Fruit fly (Drosophila melanogaster) whole organism, embryonic: ENCODE results near the gene CG11379.

Experiments used
- CG1529 ChIP-seq: fragments of 200-800 bp; sonication (Bioruptor generic); optimal IDR thresholded peaks from 3 replicates; lab custom pipeline; 2018; ENCODE audit warnings: missing biosample characterization, missing genetic modification characterization
- CG3065 ChIP-seq: fragments of 200-800 bp; sonication (Bioruptor generic); optimal IDR thresholded peaks from 2 replicates; lab custom pipeline; 2016; ENCODE audit warnings: missing biosample characterization, missing genetic modification characterization
- CG6791 ChIP-seq: fragments of 200-800 bp; sonication (Bioruptor generic); IDR thresholded peaks from 3 replicates; pipeline ENCODE4 v1.3.6; 2022; ENCODE audit warnings: missing biosample characterization, missing genetic modification characterization; ENCODE audit not compliant: partially characterized antibody
- CG7372 ChIP-seq: fragments of 200-800 bp; sonication (Bioruptor generic); IDR thresholded peaks from 2 replicates; pipeline ENCODE4 v1.3.6; 2022; ENCODE audit warnings: missing biosample characterization, missing genetic modification characterization
- CG8359 ChIP-seq: fragments of 200-800 bp; sonication (Bioruptor generic); optimal IDR thresholded peaks from 2 replicates; lab custom pipeline; 2017; ENCODE audit warnings: missing biosample characterization, mild to moderate bottlenecking, missing genetic modification characterization, borderline replicate concordance
- cad ChIP-seq: fragments of >200 bp; optimal IDR thresholded peaks from 2 replicates; lab custom pipeline; 2017; ENCODE audit warnings: missing biosample characterization, missing genetic modification characterization
- dimm ChIP-seq: fragments of 200-800 bp; sonication (Bioruptor generic); IDR thresholded peaks from 2 replicates; pipeline ENCODE4 v1.3.6; 2022; ENCODE audit warnings: missing biosample characterization, missing genetic modification characterization
- dpn ChIP-seq, 2 experiments: fragments of 200-800 bp; sonication (Bioruptor generic); optimal IDR thresholded peaks; 3 replicates each; lab custom pipeline; 2016; ENCODE audit warnings: missing biosample characterization in 2 of 2, missing genetic modification characterization in 2 of 2
- pan ChIP-seq, 4 experiments: fragments of >200 bp in 3 of 4; fragments of 200-800 bp in 1 of 4; sonication (Bioruptor generic) in 1 of 4; optimal IDR thresholded peaks in 3 of 4; IDR thresholded peaks in 1 of 4; 2 replicates each; pipeline versions ENCODE4 v1.3.6 to Lab custom; 2017 to 2022; ENCODE audit warnings: missing biosample characterization in 2 of 4, missing genetic modification characterization in 2 of 4, mixed read lengths in 1 of 4
- sr ChIP-seq: fragments of 200-800 bp; sonication (Bioruptor generic); IDR thresholded peaks from 3 replicates; pipeline ENCODE4 v1.3.6; 2022; ENCODE audit warnings: missing biosample characterization, missing genetic modification characterization
- usp ChIP-seq: fragments of >200 bp; optimal IDR thresholded peaks from 2 replicates; lab custom pipeline; 2017; ENCODE audit warnings: missing biosample characterization, missing genetic modification characterization

DNA sequence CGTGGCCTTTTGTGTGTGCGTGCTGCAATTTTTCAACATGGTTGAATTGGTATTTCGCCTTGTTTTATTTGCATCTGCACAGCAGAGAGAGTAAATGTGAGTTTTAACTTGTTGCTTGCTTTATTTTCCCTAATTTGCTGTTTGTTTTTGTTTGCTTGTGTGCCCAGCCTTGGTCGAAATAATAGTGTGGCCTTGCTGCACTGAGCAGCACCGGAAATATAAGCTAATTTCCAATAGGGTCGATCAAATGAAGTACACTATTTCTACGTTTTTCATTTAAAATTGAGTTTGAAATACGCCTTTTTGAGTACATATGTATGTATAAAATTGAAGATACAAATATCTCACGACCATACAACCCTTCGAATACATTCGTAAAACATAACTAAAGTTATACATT, 36.7 kb downstream of the CG11379 start:
- TF ChIP-seq CG3065 (GFP tag; lab: Kevin White, UChicago), result no peak
- TF ChIP-seq pan (optimal IDR thresholded peaks at IDR 0.05; lab: Kevin White, UChicago), result no peak
- TF ChIP-seq pan (GFP tag; optimal IDR thresholded peaks at IDR 0.05 in 1 of 2, IDR thresholded peaks at IDR 0.05 in 1 of 2), result no peak
- TF ChIP-seq sr (GFP tag; lab: Robert Waterston, UW), result no peak
- TF ChIP-seq dpn (GFP tag; optimal IDR thresholded peaks at IDR 0.05; lab: Kevin White, UChicago), result no peak
- no peak for TF ChIP-seq cad
- no peak for TF ChIP-seq CG6791 (GFP tag; lab: Robert Waterston, UW)
- no peak for TF ChIP-seq CG7372 (GFP tag; lab: Robert Waterston, UW)
- no peak for TF ChIP-seq usp (GFP tag; lab: Kevin White, UChicago)
- no peak for TF ChIP-seq dimm
- TF ChIP-seq CG1529 (GFP tag; lab: Kevin White, UChicago), result no peak
- no peak for TF ChIP-seq CG8359 (GFP tag; lab: Kevin White, UChicago)
